Worm (Caenorhabditis elegans): ENCODE measurements around the gene atad-3.

Gene atad-3

ce11 chrII:10248355-10249041, at the start of gene atad-3:
atad-3 (plus strand) TSS chrII:10248991.
- TF ChIP-seq ceh-28 (tag; optimal IDR thresholded peaks at IDR 0.05), result peak; percentile 69
- peak; percentile 83 for TF ChIP-seq nhr-23 (tag; optimal IDR thresholded peaks at IDR 0.05)
- TF ChIP-seq R02D3.7 (tag; optimal IDR thresholded peaks at IDR 0.05), result peak; percentile 77
- peak; percentile 82 for TF ChIP-seq lsy-12 (tag; optimal IDR thresholded peaks at IDR 0.05)
- TF ChIP-seq jun-1 (tag; optimal IDR thresholded peaks at IDR 0.05), result peak; percentile 69
- no peak for TF ChIP-seq zag-1 (tag; optimal IDR thresholded peaks at IDR 0.05)
- peak; percentile 26 for TF ChIP-seq fos-1 (tag; optimal IDR thresholded peaks at IDR 0.05)
- TF ChIP-seq lin-15B (tag; optimal IDR thresholded peaks at IDR 0.05), result peak; percentile 89
- no peak for TF ChIP-seq fkh-10 (GFP tag; optimal IDR thresholded peaks at IDR 0.05)
- peak; percentile 91 for TF ChIP-seq nhr-43 (tag; optimal IDR thresholded peaks at IDR 0.05; ENCODE audit: poor library complexity, severe bottlenecking)
- no peak for TF ChIP-seq nhr-76 (tag; optimal IDR thresholded peaks at IDR 0.05)
- peak; percentile 26 for TF ChIP-seq pqm-1 (tag; optimal IDR thresholded peaks at IDR 0.05)
- peak; percentile 79 for TF ChIP-seq pha-4 (tag; optimal IDR thresholded peaks at IDR 0.05)
- peak; percentile 76 for TF ChIP-seq tbx-2 (tag; optimal IDR thresholded peaks at IDR 0.05)
- peak; percentile 38 for TF ChIP-seq elt-2 (tag; optimal IDR thresholded peaks at IDR 0.05)
- TF ChIP-seq snpc-4 (tag; optimal IDR thresholded peaks at IDR 0.05), result peak; percentile 74
- peak; percentile 2 for TF ChIP-seq elt-1 (tag; optimal IDR thresholded peaks at IDR 0.05)
- no peak for TF ChIP-seq sea-2 (GFP tag; optimal IDR thresholded peaks at IDR 0.05)
- TF ChIP-seq nhr-77 (tag; optimal IDR thresholded peaks at IDR 0.05), result no peak
- peak; percentile 73 for TF ChIP-seq nfya-1 (tag; optimal IDR thresholded peaks at IDR 0.05; ENCODE audit: insufficient read depth)
- no peak for TF ChIP-seq ceh-16 (tag; optimal IDR thresholded peaks at IDR 0.05)
- TF ChIP-seq ztf-4 (tag; optimal IDR thresholded peaks at IDR 0.05), result no peak
- peak; percentile 55 for TF ChIP-seq lin-39 (tag; optimal IDR thresholded peaks at IDR 0.05)
- peak; percentile 48 for TF ChIP-seq nhr-25 (tag; optimal IDR thresholded peaks at IDR 0.05)
- no peak for TF ChIP-seq daf-12 (tag; optimal IDR thresholded peaks at IDR 0.05)
- TF ChIP-seq hmg-11 (tag; optimal IDR thresholded peaks at IDR 0.05), result peak; percentile 26
- peak; percentile 93 for TF ChIP-seq nhr-11 (tag; optimal IDR thresholded peaks at IDR 0.05)
- peak; percentile 61 for TF ChIP-seq skn-1 (tag; optimal IDR thresholded peaks at IDR 0.05)
- TF ChIP-seq unc-62 (GFP tag; optimal IDR thresholded peaks at IDR 0.05), result peak; percentile 6
- no peak for TF ChIP-seq ama-1 (optimal IDR thresholded peaks at IDR 0.05)
- peak; percentile 43 for TF ChIP-seq egl-27 (tag; optimal IDR thresholded peaks at IDR 0.05)
- no peak for TF ChIP-seq elt-3 (tag; optimal IDR thresholded peaks at IDR 0.05)
- peak; percentile 67 for TF ChIP-seq ceh-82 (tag; optimal IDR thresholded peaks at IDR 0.05)

DNA sequence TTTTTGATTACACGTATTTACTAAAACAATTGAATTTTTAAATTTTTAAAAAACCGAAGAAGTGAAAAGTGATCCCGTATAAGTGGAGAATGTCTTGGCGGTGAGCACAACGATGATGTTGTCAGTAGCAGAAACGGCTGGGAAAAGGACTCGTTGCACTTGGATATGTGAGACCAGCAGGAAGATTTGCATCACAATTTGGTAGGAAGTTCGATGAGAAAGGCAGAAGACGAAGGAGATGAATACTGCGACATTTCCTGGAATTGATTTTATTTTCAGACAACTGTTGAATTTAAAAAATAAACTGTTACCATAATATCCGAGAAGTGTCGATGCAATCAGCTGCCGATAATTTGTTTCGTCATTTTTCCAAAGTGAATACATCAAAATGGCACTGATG, 48.9 kb upstream of the atad-3 start, which contains the start of gene R05H5.4:
TSS of gene R05H5.4 (minus strand) at position 101 of the 400 bp plus-strand sequence.
- TF ChIP-seq nfya-1 (tag; optimal IDR thresholded peaks at IDR 0.05; ENCODE audit: insufficient read depth), result no peak

- TF ChIP-seq elt-3 (tag; optimal IDR thresholded peaks at IDR 0.05) (no peak), fos-1 (tag; optimal IDR thresholded peaks at IDR 0.05) (no peak), eor-1 (tag; optimal IDR thresholded peaks at IDR 0.05) (no peak), fkh-2 (tag; optimal IDR thresholded peaks at IDR 0.05) (no peak), aly-2 (tag; optimal IDR thresholded peaks at IDR 0.05) (no peak), nhr-77 (tag; optimal IDR thresholded peaks at IDR 0.05) (no peak), elt-2 (tag; optimal IDR thresholded peaks at IDR 0.05) (peak; percentile 15), ceh-9 (tag; optimal IDR thresholded peaks at IDR 0.05) (no peak), hmg-11 (tag; optimal IDR thresholded peaks at IDR 0.05) (no peak), daf-12 (tag; optimal IDR thresholded peaks at IDR 0.05) (no peak), egl-27 (tag; optimal IDR thresholded peaks at IDR 0.05) (no peak), pha-4 (tag; optimal IDR thresholded peaks at IDR 0.05) (peak; percentile 65), lin-15B (tag; optimal IDR thresholded peaks at IDR 0.05) (peak; percentile 67), ztf-11 (tag; optimal IDR thresholded peaks at IDR 0.05) (no peak), ceh-16 (tag; optimal IDR thresholded peaks at IDR 0.05) (no peak), nhr-12 (tag; optimal IDR thresholded peaks at IDR 0.05) (no peak), fkh-10 (GFP tag; optimal IDR thresholded peaks at IDR 0.05) (no peak), ceh-28 (tag; optimal IDR thresholded peaks at IDR 0.05) (no peak), nhr-67 (tag; optimal IDR thresholded peaks at IDR 0.05) (no peak), ZK546.5 (tag; optimal IDR thresholded peaks at IDR 0.05) (no peak), nhr-76 (tag; optimal IDR thresholded peaks at IDR 0.05) (no peak), ama-1 (optimal IDR thresholded peaks at IDR 0.05) (peak; percentile 32), nhr-28 (tag; optimal IDR thresholded peaks at IDR 0.05) (no peak), sea-2 (GFP tag; optimal IDR thresholded peaks at IDR 0.05) (no peak), nhr-43 (tag; optimal IDR thresholded peaks at IDR 0.05; ENCODE audit: poor library complexity, severe bottlenecking) (peak; percentile 69), zag-1 (tag; optimal IDR thresholded peaks at IDR 0.05) (no peak), nhr-23 (tag; optimal IDR thresholded peaks at IDR 0.05) (peak; percentile 83), ztf-4 (tag; optimal IDR thresholded peaks at IDR 0.05) (no peak), ceh-82 (tag; optimal IDR thresholded peaks at IDR 0.05) (no peak), unc-62 (GFP tag; optimal IDR thresholded peaks at IDR 0.05) (no peak), elt-1 (tag; optimal IDR thresholded peaks at IDR 0.05) (no peak), unc-39 (tag; optimal IDR thresholded peaks at IDR 0.05) (no peak), mdl-1 (tag; optimal IDR thresholded peaks at IDR 0.05) (no peak), jun-1 (tag; optimal IDR thresholded peaks at IDR 0.05) (no peak), nfya-1 (tag; optimal IDR thresholded peaks at IDR 0.05; ENCODE audit: insufficient read depth) (peak; percentile 56), lin-39 (tag; optimal IDR thresholded peaks at IDR 0.05) (no peak), R02D3.7 (tag; optimal IDR thresholded peaks at IDR 0.05) (peak; percentile 91), snpc-4 (tag; optimal IDR thresholded peaks at IDR 0.05) (peak; percentile 62), tbx-2 (tag; optimal IDR thresholded peaks at IDR 0.05) (no peak), nhr-25 (tag; optimal IDR thresholded peaks at IDR 0.05) (peak; percentile 6), skn-1 (tag; optimal IDR thresholded peaks at IDR 0.05) (no peak)
Measured at ce11 chrII:10200759-10201158, 48.0 kb upstream of the atad-3 start, which contains the start of gene arv-1. arv-1 (minus strand) TSS chrII:10200823.

Measured in whole organism, L3 larva.